Fruit fly (Drosophila melanogaster) whole organism, wandering third instar larva: ENCODE data around the gene pn.

Source experiments
- Abd-B ChIP-seq: fragments of >200 bp; optimal IDR thresholded peaks from 2 replicates; lab custom pipeline; 2017; ENCODE audit warnings: missing biosample characterization, missing genetic modification characterization
- CG32264 ChIP-seq: fragments of 200-800 bp; sonication (Bioruptor generic); optimal IDR thresholded peaks from 2 replicates; lab custom pipeline; 2016; ENCODE audit warnings: missing biosample characterization, missing genetic modification characterization
- CG9705 ChIP-seq: fragments of 200-800 bp; sonication (Bioruptor generic); optimal IDR thresholded peaks from 2 replicates; lab custom pipeline; 2018; ENCODE audit warnings: missing biosample characterization, mild to moderate bottlenecking, missing genetic modification characterization
- CrebA ChIP-seq: fragments of 200-800 bp; sonication (Bioruptor generic); optimal IDR thresholded peaks from 2 replicates; lab custom pipeline; 2016; ENCODE audit warnings: missing biosample characterization, mild to moderate bottlenecking, missing genetic modification characterization, borderline replicate concordance
- Dfd ChIP-seq: fragments of >200 bp; optimal IDR thresholded peaks from 2 replicates; lab custom pipeline; 2017; ENCODE audit warnings: missing biosample characterization, missing genetic modification characterization
- Dif ChIP-seq: fragments of 200-275, 200-300 bp; sonication (Bioruptor generic); optimal IDR thresholded peaks from 2 replicates; lab custom pipeline; 2018; ENCODE audit warnings: missing biosample characterization, missing genetic modification characterization; ENCODE audit not compliant: partially characterized antibody
- HLH106 ChIP-seq: fragments of 200-800 bp; optimal IDR thresholded peaks from 3 replicates; lab custom pipeline; 2019; ENCODE audit warnings: missing biosample characterization, mild to moderate bottlenecking, missing genetic modification characterization, moderate library complexity
- Hnf4 ChIP-seq: fragments of 200-800 bp; sonication (Bioruptor generic); optimal IDR thresholded peaks from 2 replicates; lab custom pipeline; 2016; ENCODE audit warnings: missing biosample characterization, mild to moderate bottlenecking, missing genetic modification characterization
- Hr78 ChIP-seq: fragments of >200 bp; optimal IDR thresholded peaks from 2 replicates; lab custom pipeline; 2017; ENCODE audit warnings: missing biosample characterization, missing genetic modification characterization
- Hr83 ChIP-seq: fragments of 200-300 bp; sonication (Bioruptor generic); optimal IDR thresholded peaks from 2 replicates; lab custom pipeline; 2016; ENCODE audit warnings: missing biosample characterization, mild to moderate bottlenecking, missing genetic modification characterization, moderate library complexity; ENCODE audit not compliant: poor library complexity, severe bottlenecking
- Jra ChIP-seq: sonication (Bioruptor generic); optimal IDR thresholded peaks from 2 replicates; lab custom pipeline; 2016; ENCODE audit warnings: missing biosample characterization, missing genetic modification characterization
- Mio ChIP-seq: sonication (Bioruptor generic); optimal IDR thresholded peaks from 2 replicates; lab custom pipeline; 2016; ENCODE audit warnings: missing biosample characterization, missing genetic modification characterization
- Myc ChIP-seq: fragments of >200 bp; optimal IDR thresholded peaks from 2 replicates; lab custom pipeline; 2017
- N ChIP-seq: fragments of >200 bp; optimal IDR thresholded peaks from 2 replicates; lab custom pipeline; 2018; ENCODE audit warnings: missing biosample characterization, missing external identifiers, missing genetic modification characterization
- OdsH ChIP-seq: fragments of 200-800 bp; sonication (Bioruptor generic); optimal IDR thresholded peaks from 2 replicates; lab custom pipeline; 2016; ENCODE audit warnings: missing biosample characterization, mild to moderate bottlenecking, missing genetic modification characterization
- Rel ChIP-seq, 2 experiments: fragments of 200-800 bp; sonication (Bioruptor generic) in 1 of 2; optimal IDR thresholded peaks; 2 replicates in 1 of 2; 3 replicates in 1 of 2; lab custom pipeline; 2016 to 2019; ENCODE audit warnings: mild to moderate bottlenecking in 2 of 2, missing biosample characterization in 2 of 2, missing genetic modification characterization in 2 of 2, moderate library complexity in 1 of 2
- Sp1 ChIP-seq: fragments of 200-800 bp; sonication (Bioruptor generic); optimal IDR thresholded peaks from 3 replicates; lab custom pipeline; 2019; ENCODE audit warnings: missing biosample characterization, mild to moderate bottlenecking, missing genetic modification characterization, moderate library complexity
- Vsx2 ChIP-seq: fragments of 200-300, 225-300 bp; sonication (Bioruptor generic); optimal IDR thresholded peaks from 2 replicates; lab custom pipeline; 2018; ENCODE audit warnings: missing biosample characterization, missing genetic modification characterization; ENCODE audit not compliant: partially characterized antibody
- br ChIP-seq: fragments of 200-800 bp; sonication (Bioruptor generic); optimal IDR thresholded peaks from 2 replicates; lab custom pipeline; 2016; ENCODE audit warnings: missing biosample characterization, missing genetic modification characterization
- brk ChIP-seq: fragments of 200-800 bp; sonication (Bioruptor generic); optimal IDR thresholded peaks from 2 replicates; lab custom pipeline; 2016; ENCODE audit warnings: missing biosample characterization, mild to moderate bottlenecking, missing genetic modification characterization
- dl ChIP-seq, 2 experiments: fragments of 175-275, 200-275 bp in 1 of 2; fragments of 200-275 bp in 1 of 2; sonication (Bioruptor generic); optimal IDR thresholded peaks; lab custom pipeline; 2018; ENCODE audit warnings: mild to moderate bottlenecking in 2 of 2, missing biosample characterization in 2 of 2, missing genetic modification characterization in 2 of 2, moderate library complexity in 2 of 2; ENCODE audit not compliant: partially characterized antibody in 2 of 2, insufficient read depth in 1 of 2
- dmrt93B ChIP-seq: fragments of 200-800 bp; sonication (Bioruptor generic); optimal IDR thresholded peaks from 2 replicates; lab custom pipeline; 2018; ENCODE audit warnings: missing biosample characterization, mild to moderate bottlenecking, missing genetic modification characterization
- dsf ChIP-seq: sonication (Bioruptor generic); optimal IDR thresholded peaks from 2 replicates; lab custom pipeline; 2016; ENCODE audit warnings: missing biosample characterization, missing genetic modification characterization, borderline replicate concordance
- ey ChIP-seq: fragments of 200-800 bp; sonication (Bioruptor generic); optimal IDR thresholded peaks from 2 replicates; lab custom pipeline; 2016; ENCODE audit warnings: missing biosample characterization, missing genetic modification characterization
- foxo ChIP-seq, 2 experiments: fragments of 200-800 bp; sonication (Bioruptor generic); optimal IDR thresholded peaks; 2 replicates in 1 of 2; 3 replicates in 1 of 2; lab custom pipeline; 2016 to 2017; ENCODE audit warnings: missing biosample characterization in 2 of 2, missing genetic modification characterization in 2 of 2
- fru ChIP-seq: fragments of 200-800 bp; sonication (Bioruptor generic); optimal IDR thresholded peaks from 3 replicates; lab custom pipeline; 2016; ENCODE audit warnings: missing biosample characterization, mild to moderate bottlenecking, missing genetic modification characterization
- h ChIP-seq: fragments of 200-800 bp; sonication (Bioruptor generic); optimal IDR thresholded peaks from 3 replicates; lab custom pipeline; 2016; ENCODE audit warnings: missing biosample characterization, mild to moderate bottlenecking, missing genetic modification characterization
- jim ChIP-seq: fragments of 175-275, 200-325 bp; sonication (Bioruptor generic); optimal IDR thresholded peaks from 2 replicates; lab custom pipeline; 2016; ENCODE audit warnings: missing biosample characterization, mild to moderate bottlenecking, missing genetic modification characterization
- lola ChIP-seq: fragments of >200 bp; optimal IDR thresholded peaks from 2 replicates; lab custom pipeline; 2017; ENCODE audit warnings: missing biosample characterization, missing genetic modification characterization
- psq ChIP-seq: fragments of 200-800 bp; sonication (Bioruptor generic); optimal IDR thresholded peaks from 3 replicates; lab custom pipeline; 2017; ENCODE audit warnings: missing biosample characterization, mild to moderate bottlenecking, missing genetic modification characterization, moderate library complexity
- rgr ChIP-seq: fragments of 200-800 bp; sonication (Bioruptor generic); optimal IDR thresholded peaks from 3 replicates; lab custom pipeline; 2016; ENCODE audit warnings: missing biosample characterization, mild to moderate bottlenecking, missing genetic modification characterization
- sage ChIP-seq: fragments of 200-800 bp; sonication (Bioruptor generic); optimal IDR thresholded peaks from 2 replicates; lab custom pipeline; 2016; ENCODE audit warnings: missing biosample characterization, mild to moderate bottlenecking, missing genetic modification characterization
- sv ChIP-seq: fragments of 200-800 bp; sonication (Bioruptor generic); optimal IDR thresholded peaks from 3 replicates; lab custom pipeline; 2016; ENCODE audit warnings: missing biosample characterization, missing genetic modification characterization
- tai ChIP-seq: sonication (Bioruptor generic); optimal IDR thresholded peaks from 2 replicates; lab custom pipeline; 2016; ENCODE audit warnings: missing biosample characterization, missing genetic modification characterization
- usp ChIP-seq: fragments of >200 bp; optimal IDR thresholded peaks from 2 replicates; lab custom pipeline; 2017; ENCODE audit warnings: missing biosample characterization, missing genetic modification characterization
- woc ChIP-seq: sonication (Bioruptor generic); optimal IDR thresholded peaks from 2 replicates; lab custom pipeline; 2016; ENCODE audit warnings: missing biosample characterization, mild to moderate bottlenecking, missing genetic modification characterization

Gene pn

dm6 chrX:2219899-2220298, 38.9 kb downstream of the pn start:
- TF ChIP-seq jim (GFP tag; lab: Kevin White, UChicago) (no peak), HLH106 (tag; lab: Kevin White, UChicago) (no peak), psq (GFP tag; lab: Kevin White, UChicago) (no peak), Hr78 (GFP tag; lab: Kevin White, UChicago) (no peak)

- no peak for TF ChIP-seq br
- no peak for TF ChIP-seq dsf (GFP tag; lab: Kevin White, UChicago)
- no peak for TF ChIP-seq ey (GFP tag; lab: Kevin White, UChicago)
- TF ChIP-seq sage (GFP tag; lab: Kevin White, UChicago) = no peak
- no peak for TF ChIP-seq Hr83 (GFP tag; lab: Kevin White, UChicago)
- TF ChIP-seq lola (GFP tag; lab: Kevin White, UChicago) = no peak
- TF ChIP-seq Abd-B (GFP tag; lab: Kevin White, UChicago) = no peak
- TF ChIP-seq CrebA (GFP tag; lab: Kevin White, UChicago) = no peak
- no peak for TF ChIP-seq Dif
- TF ChIP-seq fru = no peak
Measured at dm6 chrX:2221598-2221997, 40.6 kb downstream of the pn start.

- peak; percentile 93 for TF ChIP-seq h (GFP tag; lab: Kevin White, UChicago)
- TF ChIP-seq dmrt93B (GFP tag; lab: Kevin White, UChicago) = no peak
- no peak for TF ChIP-seq brk (GFP tag; lab: Kevin White, UChicago)
- TF ChIP-seq Hnf4 = no peak
- TF ChIP-seq Mio (GFP tag; lab: Kevin White, UChicago) = no peak
- no peak for TF ChIP-seq sage (GFP tag; lab: Kevin White, UChicago)
- no peak for TF ChIP-seq woc (GFP tag; lab: Kevin White, UChicago)
- TF ChIP-seq Dif = peak; percentile 40
- peak; percentile 92 for TF ChIP-seq HLH106 (tag; lab: Kevin White, UChicago)
- TF ChIP-seq fru = peak; percentile 95
- no peak for TF ChIP-seq Dfd (GFP tag; lab: Kevin White, UChicago)
- no peak for TF ChIP-seq jim (GFP tag; lab: Kevin White, UChicago)
- peak; percentile 86 for TF ChIP-seq Hr83 (GFP tag; lab: Kevin White, UChicago)
- peak; percentile 88 for TF ChIP-seq br
- TF ChIP-seq dsf (GFP tag; lab: Kevin White, UChicago) = no peak
- no peak for TF ChIP-seq dl (GFP tag; optimal IDR thresholded peaks at IDR 0.05; lab: Kevin White, UChicago; ENCODE audit: insufficient read depth in 1 of 2, partially characterized antibody in 2 of 2)
- no peak for TF ChIP-seq N
- peak; percentile 79 for TF ChIP-seq CG32264 (GFP tag; lab: Kevin White, UChicago)
- TF ChIP-seq foxo (GFP tag; optimal IDR thresholded peaks at IDR 0.05; lab: Kevin White, UChicago) = peak in 1 of 2 experiments; percentile 93
- TF ChIP-seq Sp1 (GFP tag; lab: Kevin White, UChicago) = peak; percentile 82
- no peak for TF ChIP-seq Abd-B (GFP tag; lab: Kevin White, UChicago)
- TF ChIP-seq ey (GFP tag; lab: Kevin White, UChicago) = peak; percentile 82
- TF ChIP-seq Jra (GFP tag; lab: Kevin White, UChicago) = peak; percentile 86
- TF ChIP-seq OdsH (GFP tag; lab: Kevin White, UChicago) = peak; percentile 63
- peak; percentile 40 for TF ChIP-seq Rel (GFP tag; optimal IDR thresholded peaks at IDR 0.05; lab: Kevin White, UChicago)
- TF ChIP-seq Rel (tag; optimal IDR thresholded peaks at IDR 0.05; lab: Kevin White, UChicago) = peak; percentile 97
- no peak for TF ChIP-seq Myc (lab: Kevin White, UChicago)
- peak; percentile 93 for TF ChIP-seq psq (GFP tag; lab: Kevin White, UChicago)
- no peak for TF ChIP-seq tai (GFP tag; lab: Kevin White, UChicago)
- no peak for TF ChIP-seq Hr78 (GFP tag; lab: Kevin White, UChicago)
- TF ChIP-seq usp (GFP tag; lab: Kevin White, UChicago) = no peak
- no peak for TF ChIP-seq Vsx2 (GFP tag; lab: Kevin White, UChicago)
- peak; percentile 78 for TF ChIP-seq rgr
- TF ChIP-seq sv (GFP tag; lab: Kevin White, UChicago) = peak; percentile 66
- TF ChIP-seq CG9705 = peak; percentile 85
Measured at dm6 chrX:2222181-2222790, 41.3 kb downstream of the pn start, which contains the start of gene Vinc. Gene Vinc (minus strand): TSS chrX:2222567.
